Fruit fly (Drosophila melanogaster) whole organism: ENCODE data around the gene app.

Source experiments
- CG8478 ChIP-seq: fragments of >200 bp; optimal IDR thresholded peaks from 2 replicates; lab custom pipeline; 2018; ENCODE audit warnings: inconsistent platforms
- Dll ChIP-seq: fragments of >200 bp; optimal IDR thresholded peaks from 2 replicates; lab custom pipeline; 2017
- EcR ChIP-seq, 2 experiments: fragments of >200 bp; optimal IDR thresholded peaks; 2 replicates each; lab custom pipeline; 2017; ENCODE audit warnings: missing biosample characterization in 2 of 2, missing genetic modification characterization in 2 of 2, missing genetic modification reagents in 2 of 2
- pan ChIP-seq: fragments of >200 bp; optimal IDR thresholded peaks from 2 replicates; lab custom pipeline; 2017
- psq ChIP-seq: fragments of >200 bp; optimal IDR thresholded peaks from 2 replicates; lab custom pipeline; 2017
- usp ChIP-seq: fragments of >200 bp; optimal IDR thresholded peaks from 2 replicates; lab custom pipeline; 2017; ENCODE audit warnings: missing biosample characterization, missing genetic modification characterization, mixed read lengths

The app gene

DNA sequence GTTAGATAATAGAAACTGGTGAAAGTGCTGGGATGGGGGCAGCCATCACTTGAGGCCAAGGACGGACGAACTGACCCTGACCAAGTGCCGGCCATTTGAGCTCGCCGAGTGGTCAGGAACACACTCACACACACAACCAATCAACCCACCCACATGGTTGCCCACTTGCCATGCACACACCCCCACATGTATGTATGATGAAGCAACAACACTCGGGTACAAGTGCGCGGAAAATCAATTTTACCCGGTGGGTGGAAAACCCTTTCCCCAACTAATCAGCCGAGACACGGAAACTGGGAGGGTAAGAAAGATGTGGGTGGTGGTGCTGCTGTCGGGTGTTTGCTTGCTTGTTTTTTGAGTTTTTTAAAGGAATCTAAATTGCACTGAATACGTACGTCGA lies 9.9 kb upstream of the app start:
- TF ChIP-seq pan (lab: Kevin White, UChicago): no peak
- no peak for TF ChIP-seq psq (lab: Kevin White, UChicago)
- TF ChIP-seq CG8478: no peak
- TF ChIP-seq EcR (GFP tag; optimal IDR thresholded peaks at IDR 0.05; lab: Kevin White, UChicago): no peak
- no peak for TF ChIP-seq Dll
- no peak for TF ChIP-seq usp (GFP tag; lab: Kevin White, UChicago)

DNA sequence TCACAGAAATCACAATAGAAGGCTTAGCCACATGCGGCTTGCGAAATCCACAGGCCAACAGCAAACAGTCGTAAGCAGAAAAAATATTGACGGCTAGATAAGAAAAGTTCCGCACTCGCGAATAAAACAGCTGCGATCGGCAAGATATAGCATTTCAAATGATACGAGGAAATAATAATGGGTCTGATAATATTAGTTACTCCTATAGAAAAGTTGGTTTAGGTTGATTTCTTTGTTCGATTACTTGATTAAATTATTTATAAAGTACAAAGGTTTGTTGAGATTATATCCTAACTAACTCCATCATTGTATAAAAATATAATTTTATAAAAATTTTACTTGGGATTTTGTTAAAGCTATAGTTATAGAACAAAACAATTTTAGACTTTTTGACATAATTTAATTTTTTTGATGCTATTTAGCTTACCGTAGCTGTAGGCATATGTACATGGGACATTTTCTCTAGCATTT lies 9.0 kb upstream of the app start:
- no peak for TF ChIP-seq CG8478
- no peak for TF ChIP-seq Dll
- no peak for TF ChIP-seq usp (GFP tag; lab: Kevin White, UChicago)
- TF ChIP-seq pan (lab: Kevin White, UChicago): no peak
- no peak for TF ChIP-seq EcR (GFP tag; optimal IDR thresholded peaks at IDR 0.05; lab: Kevin White, UChicago)
- TF ChIP-seq psq (lab: Kevin White, UChicago): no peak

- TF ChIP-seq Dll (no peak), usp (GFP tag; lab: Kevin White, UChicago) (no peak), EcR (GFP tag; optimal IDR thresholded peaks at IDR 0.05; lab: Kevin White, UChicago) (no peak), CG8478 (no peak), psq (lab: Kevin White, UChicago) (no peak), pan (lab: Kevin White, UChicago) (no peak)
Measured at dm6 chr3L:12271195-12271618, 4.6 kb upstream of the app start, which contains the start of gene Pbgs. Gene Pbgs (minus strand): TSS chr3L:12271345.

dm6 chr3L:12269867-12270266 lies 3.2 kb upstream of the app start:
- TF ChIP-seq pan (lab: Kevin White, UChicago) (no peak), usp (GFP tag; lab: Kevin White, UChicago) (no peak), CG8478 (no peak), psq (lab: Kevin White, UChicago) (no peak), EcR (GFP tag; optimal IDR thresholded peaks at IDR 0.05; lab: Kevin White, UChicago) (no peak), Dll (no peak)

- TF ChIP-seq CG8478 (no peak), EcR (GFP tag; optimal IDR thresholded peaks at IDR 0.05; lab: Kevin White, UChicago) (no peak), psq (lab: Kevin White, UChicago) (no peak), Dll (no peak), pan (lab: Kevin White, UChicago) (no peak), usp (GFP tag; lab: Kevin White, UChicago) (no peak)
Measured at dm6 chr3L:12267332-12267914, 782 bp upstream of the app start, which contains the start of gene CG32100. Gene CG32100 (plus strand): TSS chr3L:12267528.

DNA sequence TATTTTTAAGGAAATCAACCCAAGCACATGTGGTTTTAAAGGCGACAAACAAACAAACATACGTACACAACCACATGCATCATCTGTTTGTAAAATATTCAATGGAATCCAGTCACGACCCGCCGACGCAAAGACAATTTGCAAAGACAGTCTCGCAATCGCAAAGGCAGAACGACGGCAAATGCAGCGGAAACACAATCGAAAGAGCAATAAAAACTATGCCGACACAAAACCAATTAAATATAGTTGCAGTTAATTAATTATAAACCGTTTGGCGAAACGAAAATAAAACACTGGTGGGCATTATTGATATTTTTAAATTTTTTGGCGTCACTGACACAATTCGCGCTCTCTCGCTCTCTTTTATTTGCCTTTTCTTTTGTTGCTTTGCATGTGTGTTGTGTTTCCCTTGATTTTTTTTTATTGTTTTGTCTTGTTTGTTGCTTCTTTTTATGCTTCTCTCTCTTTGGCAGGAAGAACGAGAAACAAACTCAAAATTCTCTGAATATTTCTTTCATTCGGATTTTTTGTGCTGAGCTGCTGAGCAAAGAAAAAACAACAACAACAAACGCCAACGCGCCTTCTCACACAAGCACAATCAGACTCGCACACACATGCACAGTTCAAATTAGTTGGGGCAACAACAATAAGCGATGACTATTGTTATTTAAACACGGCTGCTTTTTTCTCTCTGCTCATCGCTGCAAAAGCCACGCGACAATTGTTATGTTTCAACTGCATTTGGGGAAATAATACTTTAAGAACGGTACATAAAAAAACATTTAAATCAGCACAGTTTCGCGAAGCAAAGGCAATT lies 907 bp downstream of the app start:
- TF ChIP-seq usp (GFP tag; lab: Kevin White, UChicago): no peak
- TF ChIP-seq Dll: no peak
- TF ChIP-seq CG8478: no peak
- no peak for TF ChIP-seq pan (lab: Kevin White, UChicago)
- TF ChIP-seq psq (lab: Kevin White, UChicago): no peak
- TF ChIP-seq EcR (GFP tag; optimal IDR thresholded peaks at IDR 0.05; lab: Kevin White, UChicago): no peak

dm6 chr3L:12258698-12259097 lies 7.9 kb downstream of the app start:
- TF ChIP-seq usp (GFP tag; lab: Kevin White, UChicago) (no peak), pan (lab: Kevin White, UChicago) (no peak)

dm6 chr3L:12227219-12227618 lies 39.4 kb downstream of the app start:
- TF ChIP-seq Dll (no peak), usp (GFP tag; lab: Kevin White, UChicago) (no peak), CG8478 (no peak), EcR (GFP tag; optimal IDR thresholded peaks at IDR 0.05; lab: Kevin White, UChicago) (no peak), psq (lab: Kevin White, UChicago) (no peak)

DNA sequence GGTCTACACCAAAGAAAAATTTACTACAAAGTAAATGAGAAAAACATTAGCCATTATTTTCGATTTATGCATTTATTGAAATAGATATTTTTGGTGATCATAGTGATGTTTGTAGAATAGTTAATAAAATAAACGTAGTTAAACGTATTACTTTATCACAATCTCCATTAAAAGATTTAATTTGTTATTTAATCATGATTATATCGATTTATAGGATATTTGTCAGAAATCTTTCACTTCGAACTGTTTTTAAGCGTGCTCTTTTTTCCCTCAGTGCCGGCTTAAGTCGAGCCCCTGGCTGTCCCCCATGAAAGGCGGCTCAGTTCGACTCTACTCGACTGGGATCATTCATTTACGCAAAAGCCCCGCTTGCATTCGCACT lies 43.0 kb downstream of the app start:
- TF ChIP-seq Dll (no peak), usp (GFP tag; lab: Kevin White, UChicago) (no peak), psq (lab: Kevin White, UChicago) (no peak), CG8478 (no peak), EcR (GFP tag; optimal IDR thresholded peaks at IDR 0.05; lab: Kevin White, UChicago) (no peak), pan (lab: Kevin White, UChicago) (no peak)

dm6 chr3L:12222945-12223634 lies 43.6 kb downstream of the app start:
- TF ChIP-seq Dll: no peak
- TF ChIP-seq CG8478: no peak
- TF ChIP-seq psq (lab: Kevin White, UChicago): no peak
- TF ChIP-seq usp (GFP tag; lab: Kevin White, UChicago): no peak
- TF ChIP-seq EcR (GFP tag; optimal IDR thresholded peaks at IDR 0.05; lab: Kevin White, UChicago): no peak
- no peak for TF ChIP-seq pan (lab: Kevin White, UChicago)

- TF ChIP-seq psq (lab: Kevin White, UChicago) (no peak), Dll (no peak)
Measured at dm6 chr3L:12205848-12206247, 60.8 kb downstream of the app start, which contains the start of gene Tsen54. Gene Tsen54 (minus strand): TSS chr3L:12206022.

- no peak for TF ChIP-seq usp (GFP tag; lab: Kevin White, UChicago)
- no peak for TF ChIP-seq psq (lab: Kevin White, UChicago)
- TF ChIP-seq Dll: no peak
- no peak for TF ChIP-seq CG8478
- TF ChIP-seq pan (lab: Kevin White, UChicago): no peak
- TF ChIP-seq EcR (GFP tag; optimal IDR thresholded peaks at IDR 0.05; lab: Kevin White, UChicago): no peak
Measured at dm6 chr3L:12203736-12204135, 62.9 kb downstream of the app start, which contains the start of gene Ak1. Gene Ak1 (minus strand): TSS chr3L:12204082.
